Fruit fly (Drosophila melanogaster): ENCODE results near the gene Srp54k.

Gene Srp54k

dm6 chr3L:5186807-5187571 lies 34.5 kb downstream of the Srp54k start (continued):
- TF ChIP-seq Dfd (GFP tag; optimal IDR thresholded peaks at IDR 0.05) (no peak), cwo (GFP tag; optimal IDR thresholded peaks at IDR 0.05) (peak; percentile 85), Mad (GFP tag; optimal IDR thresholded peaks at IDR 0.05) (peak; percentile 77), Bgb (GFP tag; IDR thresholded peaks at IDR 0.05; ENCODE audit: partially characterized antibody) (no peak), Lim3 (GFP tag; IDR thresholded peaks at IDR 0.05) (peak; percentile 76), CG15601 (tag; optimal IDR thresholded peaks at IDR 0.05) (peak; percentile 84), CG13123 (GFP tag; optimal IDR thresholded peaks at IDR 0.05) (peak; percentile 52), MESR4 (GFP tag; optimal IDR thresholded peaks at IDR 0.05) (peak; percentile 36), E2f1 (GFP tag; IDR thresholded peaks at IDR 0.05) (peak; percentile 90), CG1529 (GFP tag; optimal IDR thresholded peaks at IDR 0.05) (peak; percentile 86), HLH54F (GFP tag; optimal IDR thresholded peaks at IDR 0.05) (peak; percentile 83), NK7.1 (GFP tag; optimal IDR thresholded peaks at IDR 0.05) (peak; percentile 67), da (GFP tag; optimal IDR thresholded peaks at IDR 0.05) (peak; percentile 78), tgo (GFP tag; IDR thresholded peaks at IDR 0.05) (peak; percentile 87), repo (GFP tag; optimal IDR thresholded peaks at IDR 0.05) (peak; percentile 80), Optix (GFP tag; IDR thresholded peaks at IDR 0.05) (peak; percentile 84), CG14860 (GFP tag; IDR thresholded peaks at IDR 0.05; ENCODE audit: partially characterized antibody) (no peak), CG10209 (GFP tag; optimal IDR thresholded peaks at IDR 0.05) (peak; percentile 87), CG9932 (GFP tag; IDR thresholded peaks at IDR 0.05) (peak; percentile 60), CG3281 (GFP tag; optimal IDR thresholded peaks at IDR 0.05) (peak; percentile 88), bsh (GFP tag; optimal IDR thresholded peaks at IDR 0.05) (peak; percentile 88 to 95), lov (optimal IDR thresholded peaks at IDR 0.05) (no peak), lov (GFP tag; IDR thresholded peaks at IDR 0.05) (peak; percentile 90), MTF-1 (GFP tag; optimal IDR thresholded peaks at IDR 0.05; ENCODE audit: borderline replicate concordance) (peak; percentile 65), CG15269 (tag; optimal IDR thresholded peaks at IDR 0.05) (peak; percentile 83), CG5953 (GFP tag; IDR thresholded peaks at IDR 0.05) (peak; percentile 82), Ets97D (GFP tag; optimal IDR thresholded peaks at IDR 0.05) (peak; percentile 36), CG9727 (GFP tag; optimal IDR thresholded peaks at IDR 0.05) (peak; percentile 85), Lpt (GFP tag; optimal IDR thresholded peaks at IDR 0.05) (no peak), CG1233 (GFP tag; optimal IDR thresholded peaks at IDR 0.05) (peak; percentile 80), Ravus (GFP tag; IDR thresholded peaks at IDR 0.05) (peak; percentile 39), fd102C (GFP tag; optimal IDR thresholded peaks at IDR 0.05) (peak; percentile 73), CG34224 (GFP tag; IDR thresholded peaks at IDR 0.05; ENCODE audit: partially characterized antibody) (no peak), lola (GFP tag; optimal IDR thresholded peaks at IDR 0.05) (peak in 1 of 3 experiments; percentile 88), dmrt99B (tag; optimal IDR thresholded peaks at IDR 0.05) (peak; percentile 93), Hr39 (optimal IDR thresholded peaks at IDR 0.05) (no peak), CG8924 (tag; optimal IDR thresholded peaks at IDR 0.05) (peak; percentile 89), br (optimal IDR thresholded peaks at IDR 0.05) (no peak), CG6175 (GFP tag; IDR thresholded peaks at IDR 0.05) (peak; percentile 74; the same call in 2 of the 3 replicates), CG8765 (GFP tag; IDR thresholded peaks at IDR 0.05) (peak; percentile 74), CG6765 (GFP tag; optimal IDR thresholded peaks at IDR 0.05) (peak; percentile 48), seq (GFP tag; IDR thresholded peaks at IDR 0.05) (peak; percentile 77), gsb (GFP tag; IDR thresholded peaks at IDR 0.05) (peak; percentile 78), Usf (GFP tag; optimal IDR thresholded peaks at IDR 0.05) (peak; percentile 85), CG3847 (GFP tag; IDR thresholded peaks at IDR 0.05) (peak; percentile 70), CG7556 (GFP tag; optimal IDR thresholded peaks at IDR 0.05) (peak; percentile 90), CG11723 (GFP tag; optimal IDR thresholded peaks at IDR 0.05) (peak; percentile 69), otp (GFP tag; IDR thresholded peaks at IDR 0.05) (peak; percentile 87), Kr (GFP tag; optimal IDR thresholded peaks at IDR 0.05) (peak; percentile 73), Rx (GFP tag; IDR thresholded peaks at IDR 0.05) (peak; percentile 82)

All from whole organism, embryonic.